Worm (Caenorhabditis elegans): ENCODE results near the gene R05A10.2.

The R05A10.2 gene

DNA sequence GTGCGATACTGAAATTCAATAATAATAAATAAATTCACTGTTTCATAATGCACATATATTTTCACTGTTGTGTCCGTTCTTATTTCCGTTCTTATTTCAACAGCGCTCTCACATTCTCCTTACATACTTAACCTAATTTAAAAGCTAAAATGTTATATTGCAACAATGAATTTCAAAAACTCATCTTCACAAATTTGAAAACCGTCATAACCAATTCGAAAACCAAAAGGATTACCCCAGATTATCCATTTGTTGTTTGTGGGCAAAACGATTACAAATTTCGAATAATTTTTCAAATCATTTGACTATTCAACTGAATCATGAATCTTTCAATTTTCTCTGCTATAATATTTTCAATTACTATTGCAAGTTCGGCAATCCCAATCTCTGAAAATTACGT is 4.9 kb upstream of the R05A10.2 start, which contains the start of gene R05A10.4:
R05A10.4 (plus strand) TSS at position 301 of the 400 bp plus-strand sequence.
- TF ChIP-seq gmeb-2 (tag; optimal IDR thresholded peaks at IDR 0.05) (no peak), sdc-2 (tag; optimal IDR thresholded peaks at IDR 0.05) (no peak), unc-42 (tag; optimal IDR thresholded peaks at IDR 0.05) (no peak), Y22D7AL.16 (tag; optimal IDR thresholded peaks at IDR 0.05) (no peak), rnt-1 (tag; optimal IDR thresholded peaks at IDR 0.05) (no peak), ama-1 (optimal IDR thresholded peaks at IDR 0.05) (no peak), fkh-6 (tag; optimal IDR thresholded peaks at IDR 0.05) (no peak), ztf-16 (tag; optimal IDR thresholded peaks at IDR 0.05) (no peak), ceh-48 (tag; optimal IDR thresholded peaks at IDR 0.05) (no peak), ceh-2 (tag; optimal IDR thresholded peaks at IDR 0.05) (no peak), ceh-24 (tag; optimal IDR thresholded peaks at IDR 0.05) (no peak), hlh-8 (tag; optimal IDR thresholded peaks at IDR 0.05) (no peak), fax-1 (tag; optimal IDR thresholded peaks at IDR 0.05) (no peak), hlh-15 (tag; optimal IDR thresholded peaks at IDR 0.05) (no peak), F13H6.1 (tag; optimal IDR thresholded peaks at IDR 0.05) (no peak), madf-2 (tag; optimal IDR thresholded peaks at IDR 0.05) (no peak)

ce11 chrIV:14176373-14176772 is 698 bp upstream of the R05A10.2 start, which contains the start of gene R05A10.3:
R05A10.3 (minus strand) TSS chrIV:14176473.
- no peak for TF ChIP-seq elt-4 (tag; optimal IDR thresholded peaks at IDR 0.05)
- no peak for TF ChIP-seq gmeb-2 (tag; optimal IDR thresholded peaks at IDR 0.05)
- no peak for TF ChIP-seq C08G9.2 (tag; optimal IDR thresholded peaks at IDR 0.05)
- no peak for TF ChIP-seq nfya-1 (tag; optimal IDR thresholded peaks at IDR 0.05)
- no peak for TF ChIP-seq mec-3 (tag; optimal IDR thresholded peaks at IDR 0.05; ENCODE audit: borderline replicate concordance)
- no peak for TF ChIP-seq F13H6.1 (tag; optimal IDR thresholded peaks at IDR 0.05)
- TF ChIP-seq unc-42 (tag; optimal IDR thresholded peaks at IDR 0.05), result no peak
- TF ChIP-seq ceh-14 (tag; optimal IDR thresholded peaks at IDR 0.05), result no peak
- no peak for TF ChIP-seq nhr-11 (tag; optimal IDR thresholded peaks at IDR 0.05)
- TF ChIP-seq ttx-3 (tag; optimal IDR thresholded peaks at IDR 0.05), result no peak
- TF ChIP-seq hlh-13 (GFP tag; optimal IDR thresholded peaks at IDR 0.05), result no peak
- no peak for TF ChIP-seq ceh-24 (tag; optimal IDR thresholded peaks at IDR 0.05)
- TF ChIP-seq dmd-4 (tag; optimal IDR thresholded peaks at IDR 0.05; ENCODE audit: borderline replicate concordance), result no peak
- TF ChIP-seq ceh-2 (tag; optimal IDR thresholded peaks at IDR 0.05), result no peak
- TF ChIP-seq zip-5 (tag; optimal IDR thresholded peaks at IDR 0.05), result no peak
- no peak for TF ChIP-seq unc-86 (tag; optimal IDR thresholded peaks at IDR 0.05)
- TF ChIP-seq fax-1 (tag; optimal IDR thresholded peaks at IDR 0.05), result no peak
- no peak for TF ChIP-seq rnt-1 (tag; optimal IDR thresholded peaks at IDR 0.05)

- no peak for TF ChIP-seq K09A11.1 (tag; optimal IDR thresholded peaks at IDR 0.05; ENCODE audit: insufficient read depth)
Observed at ce11 chrIV:14182077-14182476, 5.0 kb downstream of the R05A10.2 start, which contains the start of gene R05A10.1. R05A10.1 (plus strand) TSS chrIV:14182377.

- no peak for TF ChIP-seq che-1 (tag; optimal IDR thresholded peaks at IDR 0.05)
- TF ChIP-seq unc-42 (tag; optimal IDR thresholded peaks at IDR 0.05), result no peak
- TF ChIP-seq sox-4 (tag; optimal IDR thresholded peaks at IDR 0.05), result no peak
- TF ChIP-seq nfya-1 (tag; optimal IDR thresholded peaks at IDR 0.05), result no peak
- TF ChIP-seq sdc-2 (tag; optimal IDR thresholded peaks at IDR 0.05), result no peak
- TF ChIP-seq ceh-31 (tag; optimal IDR thresholded peaks at IDR 0.05), result no peak
- no peak for TF ChIP-seq unc-3 (GFP tag; conservative IDR thresholded peaks at IDR 0.05)
- TF ChIP-seq unc-3 (tag; optimal IDR thresholded peaks at IDR 0.05), result no peak
- no peak for TF ChIP-seq npax-4 (tag; optimal IDR thresholded peaks at IDR 0.05)
- no peak for TF ChIP-seq syd-9 (tag; optimal IDR thresholded peaks at IDR 0.05)
- no peak for TF ChIP-seq C38D4.7 (GFP tag; optimal IDR thresholded peaks at IDR 0.05)
- TF ChIP-seq ama-1 (optimal IDR thresholded peaks at IDR 0.05), result no peak
- no peak for TF ChIP-seq ets-4 (tag; optimal IDR thresholded peaks at IDR 0.05)
- no peak for TF ChIP-seq hlh-6 (tag; optimal IDR thresholded peaks at IDR 0.05)
- no peak for TF ChIP-seq ttx-3 (tag; optimal IDR thresholded peaks at IDR 0.05)
- no peak for TF ChIP-seq pha-2 (tag; optimal IDR thresholded peaks at IDR 0.05)
Observed at ce11 chrIV:14186264-14186663, 9.2 kb downstream of the R05A10.2 start.
